Worm (Caenorhabditis elegans): ENCODE data around the gene Y32G9A.12.

Gene Y32G9A.12

DNA sequence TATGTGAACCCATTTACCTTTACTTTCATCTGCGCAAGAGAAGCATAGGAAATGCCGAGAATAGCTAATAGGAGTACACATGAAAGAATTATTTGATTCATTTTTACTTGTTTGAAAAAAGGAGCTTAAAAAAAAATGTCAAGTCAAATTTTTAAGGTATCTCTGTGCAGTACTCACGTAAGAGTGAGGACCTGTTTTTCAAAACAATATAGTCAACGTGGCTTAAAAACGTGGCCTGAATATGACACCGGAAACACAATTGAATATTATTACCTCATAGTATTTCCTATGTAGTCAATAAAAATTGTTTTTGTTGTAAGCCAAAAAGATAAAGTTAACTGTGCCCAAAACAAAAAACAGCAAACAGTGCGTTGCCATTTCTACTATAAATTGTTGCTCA is at the start of gene Y32G9A.12:
TSS of gene Y32G9A.12 (minus strand) at position 101 of the 400 bp plus-strand sequence.
- TF ChIP-seq ref-1 (GFP tag; conservative IDR thresholded peaks at IDR 0.05) (no peak), flt-1 (GFP tag; IDR thresholded peaks at IDR 0.05) (no peak), tab-1 (GFP tag; IDR thresholded peaks at IDR 0.05) (no peak), T22C8.4 (GFP tag; IDR thresholded peaks at IDR 0.05) (no peak), ztf-29 (GFP tag; IDR thresholded peaks at IDR 0.05) (no peak), klf-2 (GFP tag; conservative IDR thresholded peaks at IDR 0.05) (no peak), cog-1 (tag; optimal IDR thresholded peaks at IDR 0.05) (no peak), ztf-23 (GFP tag; IDR thresholded peaks at IDR 0.05) (no peak), med-1 (GFP tag; optimal IDR thresholded peaks at IDR 0.05; ENCODE audit: insufficient read depth) (no peak)

DNA sequence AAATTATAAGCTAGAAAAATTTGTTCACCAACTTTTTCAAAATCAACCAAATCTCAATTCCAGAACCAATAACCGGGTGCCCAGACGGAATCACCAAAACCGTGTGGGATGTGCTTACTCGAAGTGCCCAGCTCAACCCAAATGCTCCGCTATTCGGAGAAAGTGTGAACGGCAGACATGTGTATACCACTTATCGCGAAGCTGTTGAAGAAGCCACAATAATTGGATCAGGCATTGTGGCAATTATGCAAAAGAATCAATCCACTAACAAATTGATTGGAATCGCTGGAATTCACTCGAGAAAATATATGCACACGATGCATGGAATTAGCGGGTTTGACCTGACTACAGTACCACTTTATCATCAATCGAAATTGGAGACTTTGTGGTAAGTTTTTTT is 49.7 kb upstream of the Y32G9A.12 start:
- TF ChIP-seq ztf-23 (GFP tag; IDR thresholded peaks at IDR 0.05) (no peak), ztf-29 (GFP tag; IDR thresholded peaks at IDR 0.05) (no peak), T22C8.4 (GFP tag; IDR thresholded peaks at IDR 0.05) (no peak), cog-1 (tag; optimal IDR thresholded peaks at IDR 0.05) (no peak), klf-2 (GFP tag; conservative IDR thresholded peaks at IDR 0.05) (no peak), flt-1 (GFP tag; IDR thresholded peaks at IDR 0.05) (no peak), tab-1 (GFP tag; IDR thresholded peaks at IDR 0.05) (no peak), ref-1 (GFP tag; conservative IDR thresholded peaks at IDR 0.05) (no peak), med-1 (GFP tag; optimal IDR thresholded peaks at IDR 0.05; ENCODE audit: insufficient read depth) (no peak)

DNA sequence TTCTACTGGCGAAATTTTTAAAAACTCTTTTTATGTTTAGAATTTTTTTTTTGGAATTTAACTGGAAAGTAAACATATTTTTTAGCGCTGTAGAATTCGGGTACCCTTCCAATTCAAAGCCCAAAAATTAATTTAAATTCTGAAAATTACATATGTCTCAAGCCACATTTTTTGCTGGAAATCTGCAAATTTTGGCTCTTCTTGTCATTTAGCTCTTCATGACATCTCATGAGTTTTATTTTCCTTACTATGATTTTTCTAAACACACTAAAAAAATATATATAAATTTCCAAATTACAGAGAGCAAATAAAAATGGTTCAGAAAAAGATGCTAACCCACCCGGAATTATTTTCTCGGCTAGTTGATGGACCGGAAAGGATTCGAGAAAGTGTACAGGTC is 49.2 kb upstream of the Y32G9A.12 start, which contains the start of gene acs-3:
TSS of gene acs-3 (plus strand) at position 301 of the 400 bp plus-strand sequence.
- no peak for TF ChIP-seq T22C8.4 (GFP tag; IDR thresholded peaks at IDR 0.05)
- TF ChIP-seq med-1 (GFP tag; optimal IDR thresholded peaks at IDR 0.05; ENCODE audit: insufficient read depth), result no peak
- TF ChIP-seq ztf-23 (GFP tag; IDR thresholded peaks at IDR 0.05), result no peak
- no peak for TF ChIP-seq cog-1 (tag; optimal IDR thresholded peaks at IDR 0.05)
- TF ChIP-seq ref-1 (GFP tag; conservative IDR thresholded peaks at IDR 0.05), result no peak
- TF ChIP-seq klf-2 (GFP tag; conservative IDR thresholded peaks at IDR 0.05), result no peak
- no peak for TF ChIP-seq flt-1 (GFP tag; IDR thresholded peaks at IDR 0.05)
- TF ChIP-seq ztf-29 (GFP tag; IDR thresholded peaks at IDR 0.05), result no peak
- TF ChIP-seq tab-1 (GFP tag; IDR thresholded peaks at IDR 0.05), result no peak

DNA sequence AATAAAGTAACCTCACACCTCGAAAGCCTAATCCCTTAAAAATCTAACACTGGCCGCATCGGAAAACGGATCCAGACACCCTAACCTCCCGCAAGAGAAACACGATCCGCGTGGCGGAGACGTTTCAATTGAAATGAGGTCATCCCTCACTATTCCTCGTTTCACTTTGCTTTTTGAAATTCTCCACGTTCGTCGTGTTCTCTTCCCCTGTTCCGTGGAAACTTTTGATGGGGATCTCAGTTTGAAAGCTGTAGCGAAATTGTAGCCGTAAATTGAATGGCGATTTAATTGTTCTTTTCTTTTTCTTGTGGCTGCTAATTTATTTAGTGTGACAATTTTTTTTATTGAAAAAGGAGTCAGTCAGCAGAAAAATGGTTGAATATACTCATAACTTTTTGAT is 48.8 kb upstream of the Y32G9A.12 start:
- no peak for TF ChIP-seq klf-2 (GFP tag; conservative IDR thresholded peaks at IDR 0.05)

DNA sequence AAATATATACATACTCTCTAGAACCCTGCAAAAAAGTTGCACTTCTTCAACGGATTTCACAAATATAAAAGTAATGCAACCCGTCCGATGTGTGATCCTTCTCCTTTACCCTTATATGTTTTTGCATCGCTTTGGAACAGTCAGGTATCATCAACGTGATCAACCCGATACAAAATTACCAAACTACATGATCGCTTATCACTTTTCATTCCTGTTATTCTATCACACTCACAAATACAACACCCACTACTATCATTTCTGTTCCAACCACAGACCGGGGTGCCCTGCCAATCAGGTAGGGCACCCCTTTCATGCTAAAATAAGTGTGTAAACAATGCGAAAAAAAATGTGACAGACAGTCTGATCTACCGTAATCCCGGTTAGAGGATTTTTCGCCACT is 47.0 kb upstream of the Y32G9A.12 start:
- TF ChIP-seq tab-1 (GFP tag; IDR thresholded peaks at IDR 0.05), result no peak
- TF ChIP-seq ztf-29 (GFP tag; IDR thresholded peaks at IDR 0.05), result no peak
- no peak for TF ChIP-seq flt-1 (GFP tag; IDR thresholded peaks at IDR 0.05)
- TF ChIP-seq T22C8.4 (GFP tag; IDR thresholded peaks at IDR 0.05), result no peak
- TF ChIP-seq med-1 (GFP tag; optimal IDR thresholded peaks at IDR 0.05; ENCODE audit: insufficient read depth), result no peak
- TF ChIP-seq ref-1 (GFP tag; conservative IDR thresholded peaks at IDR 0.05), result no peak
- no peak for TF ChIP-seq klf-2 (GFP tag; conservative IDR thresholded peaks at IDR 0.05)
- TF ChIP-seq cog-1 (tag; optimal IDR thresholded peaks at IDR 0.05), result no peak
- TF ChIP-seq ztf-23 (GFP tag; IDR thresholded peaks at IDR 0.05), result no peak

DNA sequence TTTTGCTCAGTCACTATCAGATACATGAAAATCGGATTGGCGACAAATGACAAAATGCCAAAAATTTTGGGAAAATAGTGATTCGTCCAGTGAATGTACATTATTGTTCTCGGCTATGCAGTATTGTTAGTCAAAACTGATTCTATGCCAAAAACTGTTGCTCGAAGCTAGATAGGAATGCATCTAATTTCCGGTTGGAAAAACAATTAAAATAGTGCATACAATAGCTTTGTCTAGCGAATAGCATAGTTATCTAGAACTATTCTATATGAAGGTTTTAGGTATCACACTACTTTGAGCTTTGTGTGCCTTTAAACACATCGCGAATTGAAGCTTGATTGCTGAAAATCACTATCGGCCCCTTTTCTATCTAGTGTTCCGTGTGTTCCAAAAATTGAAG is 44.8 kb upstream of the Y32G9A.12 start, which contains the start of gene srj-15:
TSS of gene srj-15 (minus strand) at position 101 of the 400 bp plus-strand sequence.
- TF ChIP-seq tab-1 (GFP tag; IDR thresholded peaks at IDR 0.05) (no peak), klf-2 (GFP tag; conservative IDR thresholded peaks at IDR 0.05) (no peak), ztf-23 (GFP tag; IDR thresholded peaks at IDR 0.05) (no peak), flt-1 (GFP tag; IDR thresholded peaks at IDR 0.05) (no peak), cog-1 (tag; optimal IDR thresholded peaks at IDR 0.05) (no peak), med-1 (GFP tag; optimal IDR thresholded peaks at IDR 0.05; ENCODE audit: insufficient read depth) (no peak), ztf-29 (GFP tag; IDR thresholded peaks at IDR 0.05) (no peak), T22C8.4 (GFP tag; IDR thresholded peaks at IDR 0.05) (no peak), ref-1 (GFP tag; conservative IDR thresholded peaks at IDR 0.05) (no peak)

DNA sequence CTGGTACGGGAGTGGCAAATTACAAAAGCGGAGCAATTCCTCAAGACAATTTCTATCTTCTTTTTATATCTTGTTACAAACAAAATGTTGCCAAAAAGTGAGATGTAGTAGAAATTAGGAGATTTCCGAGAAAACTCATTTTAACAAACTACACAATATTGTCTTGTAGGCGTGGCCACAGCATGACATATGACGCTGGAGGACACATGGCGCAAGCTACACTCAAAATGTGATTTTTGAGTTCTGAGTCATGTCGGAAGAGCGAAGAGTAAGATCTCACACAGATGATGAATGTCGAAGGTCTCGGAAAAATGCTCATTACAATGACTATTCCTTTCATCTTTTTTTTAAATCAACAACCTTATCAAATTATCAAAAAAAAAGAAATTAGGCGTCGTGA is 41.4 kb upstream of the Y32G9A.12 start, which contains the start of gene Y40B10B.1:
TSS of gene Y40B10B.1 (minus strand) at position 101 of the 400 bp plus-strand sequence.
- TF ChIP-seq med-1 (GFP tag; optimal IDR thresholded peaks at IDR 0.05; ENCODE audit: insufficient read depth) (no peak), ztf-23 (GFP tag; IDR thresholded peaks at IDR 0.05) (no peak), T22C8.4 (GFP tag; IDR thresholded peaks at IDR 0.05) (no peak), cog-1 (tag; optimal IDR thresholded peaks at IDR 0.05) (no peak), klf-2 (GFP tag; conservative IDR thresholded peaks at IDR 0.05) (no peak), ref-1 (GFP tag; conservative IDR thresholded peaks at IDR 0.05) (no peak), tab-1 (GFP tag; IDR thresholded peaks at IDR 0.05) (no peak), flt-1 (GFP tag; IDR thresholded peaks at IDR 0.05) (no peak)

DNA sequence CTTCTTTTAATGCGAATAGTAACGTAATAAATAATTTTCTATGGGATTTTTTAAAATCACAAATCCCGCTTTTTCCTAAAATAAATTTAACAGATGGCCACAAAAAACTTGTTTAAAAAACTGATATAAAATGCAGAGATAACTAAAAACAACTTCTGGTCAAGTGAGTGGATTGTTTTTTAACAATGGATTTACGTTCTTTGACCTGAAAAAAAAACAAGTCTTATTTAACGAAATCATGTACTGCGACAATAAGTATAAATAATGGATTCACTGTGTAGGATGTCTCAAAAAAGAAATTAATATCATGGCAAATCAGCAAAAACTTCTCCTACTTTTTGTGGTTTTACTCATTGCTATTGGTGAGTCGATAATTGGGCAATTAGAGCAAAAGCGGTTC is 37.1 kb upstream of the Y32G9A.12 start, which contains the start of gene fipr-25:
TSS of gene fipr-25 (plus strand) at position 301 of the 400 bp plus-strand sequence.
- no peak for TF ChIP-seq ztf-29 (GFP tag; IDR thresholded peaks at IDR 0.05)
- TF ChIP-seq tab-1 (GFP tag; IDR thresholded peaks at IDR 0.05), result no peak

DNA sequence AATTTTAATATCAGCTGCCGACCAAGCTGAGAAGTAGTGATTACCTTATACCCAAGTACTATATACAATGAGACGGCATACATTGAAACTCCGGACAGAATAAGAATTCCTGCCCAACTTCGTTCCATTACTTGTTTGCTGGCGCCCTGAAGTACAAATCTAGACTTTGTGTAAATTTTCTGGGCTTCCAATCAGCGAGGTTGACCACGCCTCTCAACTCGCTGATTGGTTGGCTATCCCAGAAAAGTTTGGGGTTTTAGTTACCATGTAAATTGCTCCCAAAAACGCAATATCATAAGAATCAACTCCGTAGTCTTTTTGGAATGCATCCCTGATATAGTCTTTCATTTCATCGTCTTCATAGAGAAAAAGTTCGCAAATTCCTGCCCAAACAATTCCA is 35.2 kb upstream of the Y32G9A.12 start:
- TF ChIP-seq med-1 (GFP tag; optimal IDR thresholded peaks at IDR 0.05; ENCODE audit: insufficient read depth) (no peak), cog-1 (tag; optimal IDR thresholded peaks at IDR 0.05) (no peak), klf-2 (GFP tag; conservative IDR thresholded peaks at IDR 0.05) (no peak), ztf-29 (GFP tag; IDR thresholded peaks at IDR 0.05) (no peak), flt-1 (GFP tag; IDR thresholded peaks at IDR 0.05) (no peak), ref-1 (GFP tag; conservative IDR thresholded peaks at IDR 0.05) (no peak), T22C8.4 (GFP tag; IDR thresholded peaks at IDR 0.05) (no peak), ztf-23 (GFP tag; IDR thresholded peaks at IDR 0.05) (no peak), tab-1 (GFP tag; IDR thresholded peaks at IDR 0.05) (no peak)

DNA sequence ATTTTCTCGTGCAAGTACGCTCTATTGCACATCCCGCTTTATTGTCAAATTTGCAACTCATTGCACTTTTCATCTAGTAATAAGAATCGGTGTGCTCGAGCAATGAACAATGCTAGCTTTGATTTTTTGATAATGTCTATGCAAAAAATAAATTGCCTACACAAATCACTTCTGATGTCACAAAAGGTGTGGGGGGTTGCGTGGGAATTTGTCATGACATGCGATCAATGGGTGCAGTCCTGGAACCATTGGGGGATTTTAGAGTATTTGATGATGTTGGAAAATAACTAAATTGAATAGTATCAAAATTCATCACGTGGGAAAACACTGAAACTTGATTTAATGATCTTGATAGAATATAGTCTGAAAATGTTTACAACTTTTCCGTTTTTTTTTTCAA is 25.9 kb upstream of the Y32G9A.12 start:
- no peak for TF ChIP-seq cog-1 (tag; optimal IDR thresholded peaks at IDR 0.05)
- TF ChIP-seq flt-1 (GFP tag; IDR thresholded peaks at IDR 0.05), result no peak
- TF ChIP-seq ztf-23 (GFP tag; IDR thresholded peaks at IDR 0.05), result no peak
- no peak for TF ChIP-seq med-1 (GFP tag; optimal IDR thresholded peaks at IDR 0.05; ENCODE audit: insufficient read depth)
- no peak for TF ChIP-seq klf-2 (GFP tag; conservative IDR thresholded peaks at IDR 0.05)
- TF ChIP-seq ztf-29 (GFP tag; IDR thresholded peaks at IDR 0.05), result no peak
- TF ChIP-seq tab-1 (GFP tag; IDR thresholded peaks at IDR 0.05), result no peak
- no peak for TF ChIP-seq T22C8.4 (GFP tag; IDR thresholded peaks at IDR 0.05)
- no peak for TF ChIP-seq ref-1 (GFP tag; conservative IDR thresholded peaks at IDR 0.05)
